Worm (Caenorhabditis elegans) whole organism, early embryonic: ENCODE data around the gene prp-18.

ENCODE experiments used
- ama-1 ChIP-seq: fragments of 150-350 bp; optimal IDR thresholded peaks from 2 replicates; lab custom pipeline; 2014
- hmbx-1 ChIP-seq: sonication (generic microtip); optimal IDR thresholded peaks from 2 replicates; lab custom pipeline; 2016; ENCODE audit warnings: mild to moderate bottlenecking, missing genetic modification characterization, missing compliant biosample characterization

- TF ChIP-seq hmbx-1 (tag; lab: Kevin White, UChicago), result no peak
- no peak for TF ChIP-seq ama-1
These were observed 19.4 kb downstream of the prp-18 start, which contains the start of the genes K07F5.15 and K07F5.22 for ce11 chrIV:9864778-9865177.
